Worm (Caenorhabditis elegans) whole organism, L2 larva: ENCODE measurements around the gene otpl-6.

Experiments used
- ama-1 ChIP-seq: fragments of 150-350 bp; optimal IDR thresholded peaks from 2 replicates; lab custom pipeline; 2018; ENCODE audit warnings: inconsistent platforms
- elt-1 ChIP-seq: fragments of 150-350 bp; optimal IDR thresholded peaks from 2 replicates; lab custom pipeline; 2014; ENCODE audit warnings: missing biosample characterization, missing genetic modification characterization
- lin-13 ChIP-seq: fragments of 150-350 bp; optimal IDR thresholded peaks from 2 replicates; lab custom pipeline; 2014; ENCODE audit warnings: missing biosample characterization, missing genetic modification reagents, missing genetic modification characterization
- mab-5 ChIP-seq: fragments of 150-350 bp; optimal IDR thresholded peaks from 2 replicates; lab custom pipeline; 2014; ENCODE audit warnings: missing biosample characterization, missing genetic modification characterization
- nhr-11 ChIP-seq: fragments of 150-350 bp; optimal IDR thresholded peaks from 2 replicates; lab custom pipeline; 2014; ENCODE audit warnings: missing biosample characterization, missing genetic modification characterization
- nhr-25 ChIP-seq: fragments of 150-350 bp; sonication (generic microtip); optimal IDR thresholded peaks from 3 replicates; lab custom pipeline; 2014; ENCODE audit warnings: missing biosample characterization, missing genetic modification characterization
- snpc-4 ChIP-seq: fragments of 150-350 bp; optimal IDR thresholded peaks from 2 replicates; lab custom pipeline; 2014; ENCODE audit warnings: missing biosample characterization, missing genetic modification characterization
- ztf-11 ChIP-seq: sonication (generic microtip); optimal IDR thresholded peaks from 2 replicates; lab custom pipeline; 2017; ENCODE audit warnings: missing biosample characterization, missing genetic modification characterization

- no peak for TF ChIP-seq elt-1 (tag; lab: Kevin White, UChicago)
- TF ChIP-seq ama-1 (lab: Kevin White, UChicago): no peak
- no peak for TF ChIP-seq nhr-25 (tag; lab: Kevin White, UChicago)
- no peak for TF ChIP-seq mab-5
- TF ChIP-seq snpc-4 (tag; lab: Kevin White, UChicago): no peak
- TF ChIP-seq ztf-11 (tag; lab: Kevin White, UChicago): no peak
- TF ChIP-seq nhr-11 (tag; lab: Kevin White, UChicago): no peak
- no peak for TF ChIP-seq lin-13 (GFP tag; lab: Kevin White, UChicago)
Measured at ce11 chrV:8520846-8521553, 4.9 kb upstream of the otpl-6 start, which contains the start of the genes F45F2.11 and otpl-7.
